6 fruit fly cellular contexts compared by ENCODE assay signal in genomic region chrX:18515988-18516541, dm6.
TF ChIP-seq lines count a peak whose summit lies in the region.

No protein-coding gene starts in this region.

- TF ChIP-seq CTCF in S2 (optimal IDR thresholded peaks at IDR 0.05; lab: Kevin White, UChicago), result peak; percentile 6 to 42
- no peak for TF ChIP-seq CTCF in whole organism, embryonic (GFP tag; optimal IDR thresholded peaks at IDR 0.05; lab: Kevin White, UChicago)

TF ChIP-seq in whole organism, adult, 20 proteins besides CTCF, POLR2A, EP300 and RAD21 (continues in another document):
- no peak for TF ChIP-seq CG1620 (GFP tag; optimal IDR thresholded peaks at IDR 0.05; lab: Kevin White, UChicago)
- TF ChIP-seq CG7101 (tag; optimal IDR thresholded peaks at IDR 0.05; lab: Kevin White, UChicago), result peak; percentile 14
- TF ChIP-seq CG11617 (GFP tag; optimal IDR thresholded peaks at IDR 0.05; lab: Kevin White, UChicago), result no peak
- TF ChIP-seq tj (GFP tag; optimal IDR thresholded peaks at IDR 0.05; lab: Kevin White, UChicago), result peak; percentile 61
- no peak for TF ChIP-seq CG12768 (GFP tag; optimal IDR thresholded peaks at IDR 0.05; lab: Kevin White, UChicago)
- no peak for TF ChIP-seq CG7045 (GFP tag; optimal IDR thresholded peaks at IDR 0.05; lab: Kevin White, UChicago)
- peak; percentile 26 for TF ChIP-seq Mnt (GFP tag; optimal IDR thresholded peaks at IDR 0.05; lab: Kevin White, UChicago)
- TF ChIP-seq pad (GFP tag; optimal IDR thresholded peaks at IDR 0.05; lab: Kevin White, UChicago), result peak; percentile 57
- TF ChIP-seq CG14711 (tag; optimal IDR thresholded peaks at IDR 0.05; lab: Kevin White, UChicago), result no peak
- TF ChIP-seq kay (GFP tag; lab: Kevin White, UChicago; ENCODE audit: borderline replicate concordance), result peak; percentile 73
- no peak for TF ChIP-seq CG33017 (tag; optimal IDR thresholded peaks at IDR 0.05; lab: Kevin White, UChicago)
- TF ChIP-seq toe (GFP tag; optimal IDR thresholded peaks at IDR 0.05; lab: Kevin White, UChicago), result peak; percentile 34
- TF ChIP-seq cnc (optimal IDR thresholded peaks at IDR 0.05; lab: Kevin White, UChicago), result no peak
- no peak for TF ChIP-seq bab1 (GFP tag; optimal IDR thresholded peaks at IDR 0.05; lab: Kevin White, UChicago)
- TF ChIP-seq cic (GFP tag; optimal IDR thresholded peaks at IDR 0.05; lab: Kevin White, UChicago), result no peak
- no peak for TF ChIP-seq Clk (GFP tag; optimal IDR thresholded peaks at IDR 0.05; lab: Kevin White, UChicago)
- TF ChIP-seq CG5204 (GFP tag; optimal IDR thresholded peaks at IDR 0.05; lab: Kevin White, UChicago), result no peak
- peak; percentile 35 for TF ChIP-seq ovo (GFP tag; optimal IDR thresholded peaks at IDR 0.05; lab: Kevin White, UChicago)
- no peak for TF ChIP-seq Hr96 (GFP tag; optimal IDR thresholded peaks at IDR 0.05; lab: Kevin White, UChicago)

TF ChIP-seq in whole organism, embryonic, 481 proteins besides CTCF, POLR2A, EP300 and RAD21 (continues in another document):
- TF ChIP-seq gsb (GFP tag; IDR thresholded peaks at IDR 0.05; lab: Robert Waterston, UW) (no peak), Pdp1 (GFP tag; optimal IDR thresholded peaks at IDR 0.05; lab: Kevin White, UChicago) (peak; percentile 7 to 34), CG6813 (GFP tag; optimal IDR thresholded peaks at IDR 0.05; lab: Kevin White, UChicago) (no peak), hb (GFP tag; IDR thresholded peaks at IDR 0.05; lab: Robert Waterston, UW; ENCODE audit: partially characterized antibody) (no peak), CG11456 (GFP tag; IDR thresholded peaks at IDR 0.05; lab: Robert Waterston, UW) (no peak), HmgZ (tag; optimal IDR thresholded peaks at IDR 0.05; lab: Kevin White, UChicago) (no peak), tx (GFP tag; optimal IDR thresholded peaks at IDR 0.05; lab: Kevin White, UChicago) (no peak), CG30431 (GFP tag; optimal IDR thresholded peaks at IDR 0.05; lab: Kevin White, UChicago) (no peak), pfk (GFP tag; optimal IDR thresholded peaks at IDR 0.05; lab: Kevin White, UChicago) (no peak), CG14710 (tag; optimal IDR thresholded peaks at IDR 0.05; lab: Kevin White, UChicago) (peak; percentile 13), Hr39 (optimal IDR thresholded peaks at IDR 0.05; lab: Kevin White, UChicago) (no peak), CG1024 (GFP tag; IDR thresholded peaks at IDR 0.05; lab: Robert Waterston, UW) (0 out of 2 replicates have a peak, but pooled peaks have one; percentile 12), Doc3 (GFP tag; IDR thresholded peaks at IDR 0.05; lab: Robert Waterston, UW; ENCODE audit: partially characterized antibody) (no peak), Kr (GFP tag; optimal IDR thresholded peaks at IDR 0.05; lab: Kevin White, UChicago) (no peak), pros (GFP tag; optimal IDR thresholded peaks at IDR 0.05; lab: Kevin White, UChicago) (no peak), zfh1 (GFP tag; IDR thresholded peaks at IDR 0.05; lab: Robert Waterston, UW) (peak; percentile 33; the same call in 1 of the 3 replicates), CG12391 (tag; optimal IDR thresholded peaks at IDR 0.05; lab: Kevin White, UChicago) (peak; percentile 32), Sry-β (GFP tag; optimal IDR thresholded peaks at IDR 0.05; lab: Kevin White, UChicago) (peak; percentile 98)

TF ChIP-seq in whole organism, prepupa, 60 proteins besides CTCF, POLR2A, EP300 and RAD21 (continues in another document):
- no peak for TF ChIP-seq topi (GFP tag; optimal IDR thresholded peaks at IDR 0.05; lab: Kevin White, UChicago)
- no peak for TF ChIP-seq CG34406 (GFP tag; optimal IDR thresholded peaks at IDR 0.05; lab: Kevin White, UChicago)
- TF ChIP-seq net (GFP tag; optimal IDR thresholded peaks at IDR 0.05; lab: Kevin White, UChicago), result no peak
- peak; percentile 15 for TF ChIP-seq acj6 (GFP tag; optimal IDR thresholded peaks at IDR 0.05; lab: Kevin White, UChicago)
- TF ChIP-seq svp (GFP tag; lab: Kevin White, UChicago), result peak; percentile 58
- no peak for TF ChIP-seq lz (GFP tag; optimal IDR thresholded peaks at IDR 0.05; lab: Kevin White, UChicago)
- TF ChIP-seq Met (GFP tag; optimal IDR thresholded peaks at IDR 0.05; lab: Kevin White, UChicago), result no peak
- no peak for TF ChIP-seq CG31627 (GFP tag; optimal IDR thresholded peaks at IDR 0.05; lab: Kevin White, UChicago)
- no peak for TF ChIP-seq dsx (GFP tag; optimal IDR thresholded peaks at IDR 0.05; lab: Kevin White, UChicago; ENCODE audit: poor library complexity, severe bottlenecking)
- TF ChIP-seq CG16779 (tag; optimal IDR thresholded peaks at IDR 0.05; lab: Kevin White, UChicago), result no peak
- TF ChIP-seq CG3919 (GFP tag; optimal IDR thresholded peaks at IDR 0.05; lab: Kevin White, UChicago), result no peak
- TF ChIP-seq achi (GFP tag; optimal IDR thresholded peaks at IDR 0.05; lab: Kevin White, UChicago), result no peak
- TF ChIP-seq CG7368 (GFP tag; optimal IDR thresholded peaks at IDR 0.05; lab: Kevin White, UChicago), result no peak
- no peak for TF ChIP-seq CG32006 (GFP tag; optimal IDR thresholded peaks at IDR 0.05; lab: Kevin White, UChicago)
- no peak for TF ChIP-seq Ets96B (tag; optimal IDR thresholded peaks at IDR 0.05; lab: Kevin White, UChicago)
- TF ChIP-seq vri (GFP tag; optimal IDR thresholded peaks at IDR 0.05; lab: Kevin White, UChicago), result no peak
- no peak for TF ChIP-seq CG8319 (GFP tag; optimal IDR thresholded peaks at IDR 0.05; lab: Kevin White, UChicago)
- no peak for TF ChIP-seq CG11902 (GFP tag; optimal IDR thresholded peaks at IDR 0.05; lab: Kevin White, UChicago)
- TF ChIP-seq CG6854 (GFP tag; optimal IDR thresholded peaks at IDR 0.05; lab: Kevin White, UChicago), result no peak
- no peak for TF ChIP-seq OdsH (GFP tag; optimal IDR thresholded peaks at IDR 0.05; lab: Kevin White, UChicago)
- TF ChIP-seq Hr38 (GFP tag; optimal IDR thresholded peaks at IDR 0.05; lab: Kevin White, UChicago), result no peak

TF ChIP-seq in whole organism, pupa, 21 proteins besides CTCF, POLR2A, EP300 and RAD21:
- TF ChIP-seq CG9948 (tag; optimal IDR thresholded peaks at IDR 0.05; lab: Kevin White, UChicago) (no peak), CG4496 (GFP tag; IDR thresholded peaks at IDR 0.05; lab: Robert Waterston, UW) (peak; percentile 68), CG12605 (GFP tag; IDR thresholded peaks at IDR 0.05; lab: Robert Waterston, UW) (peak; percentile 15; the same call in 1 of the 2 replicates), Pif1A (GFP tag; optimal IDR thresholded peaks at IDR 0.05; lab: Kevin White, UChicago) (no peak), CG8159 (tag; optimal IDR thresholded peaks at IDR 0.05; lab: Kevin White, UChicago) (peak; percentile 21), fd96Ca (GFP tag; IDR thresholded peaks at IDR 0.05; lab: Robert Waterston, UW) (0 out of 3 replicates have a peak, but pooled peaks have one; percentile 42), gl (tag; optimal IDR thresholded peaks at IDR 0.05; lab: Kevin White, UChicago) (no peak), CG14655 (GFP tag; optimal IDR thresholded peaks at IDR 0.05; lab: Kevin White, UChicago) (peak; percentile 9)

TF ChIP-seq in whole organism, wandering third instar larva, 38 proteins besides CTCF, POLR2A, EP300 and RAD21:
- no peak for TF ChIP-seq sage (GFP tag; optimal IDR thresholded peaks at IDR 0.05; lab: Kevin White, UChicago)
- TF ChIP-seq foxo (GFP tag; optimal IDR thresholded peaks at IDR 0.05; lab: Kevin White, UChicago), result no peak
- TF ChIP-seq HLH106 (tag; optimal IDR thresholded peaks at IDR 0.05; lab: Kevin White, UChicago), result no peak
- no peak for TF ChIP-seq Rel (GFP tag; optimal IDR thresholded peaks at IDR 0.05; lab: Kevin White, UChicago)
- no peak for TF ChIP-seq Rel (tag; optimal IDR thresholded peaks at IDR 0.05; lab: Kevin White, UChicago)
- TF ChIP-seq psq (GFP tag; optimal IDR thresholded peaks at IDR 0.05; lab: Kevin White, UChicago), result peak; percentile 53
- TF ChIP-seq woc (GFP tag; optimal IDR thresholded peaks at IDR 0.05; lab: Kevin White, UChicago), result peak; percentile 82
- peak; percentile 87 for TF ChIP-seq Myc (optimal IDR thresholded peaks at IDR 0.05; lab: Kevin White, UChicago)
- TF ChIP-seq ey (GFP tag; optimal IDR thresholded peaks at IDR 0.05; lab: Kevin White, UChicago), result no peak
- TF ChIP-seq Sp1 (GFP tag; optimal IDR thresholded peaks at IDR 0.05; lab: Kevin White, UChicago), result no peak
